Fruit fly (Drosophila melanogaster): ENCODE data around the gene atl.

Gene atl

dm6 chr3R:24662412-24662796 is 36.9 kb downstream of the atl start, which contains the start of gene slo:
slo (plus strand) TSS chr3R:24662491.
- TF ChIP-seq psq (optimal IDR thresholded peaks at IDR 0.05) = no peak
- TF ChIP-seq pan (optimal IDR thresholded peaks at IDR 0.05) = no peak
- no peak for TF ChIP-seq CG8478 (optimal IDR thresholded peaks at IDR 0.05)
- TF ChIP-seq Dll (optimal IDR thresholded peaks at IDR 0.05) = no peak
- no peak for TF ChIP-seq EcR (GFP tag; optimal IDR thresholded peaks at IDR 0.05)
- no peak for TF ChIP-seq usp (GFP tag; optimal IDR thresholded peaks at IDR 0.05)

- TF ChIP-seq EcR (GFP tag; optimal IDR thresholded peaks at IDR 0.05) (no peak), usp (GFP tag; optimal IDR thresholded peaks at IDR 0.05) (no peak), pan (optimal IDR thresholded peaks at IDR 0.05) (no peak), Dll (optimal IDR thresholded peaks at IDR 0.05) (no peak), CG8478 (optimal IDR thresholded peaks at IDR 0.05) (no peak), psq (optimal IDR thresholded peaks at IDR 0.05) (no peak)
Observed at dm6 chr3R:24663044-24663443, 37.6 kb downstream of the atl start.

dm6 chr3R:24667538-24668207 is 42.2 kb downstream of the atl start:
- TF ChIP-seq Dll (optimal IDR thresholded peaks at IDR 0.05) (peak; percentile 68), CG8478 (optimal IDR thresholded peaks at IDR 0.05) (no peak)

dm6 chr3R:24671662-24672061 is 46.2 kb downstream of the atl start:
- TF ChIP-seq psq (optimal IDR thresholded peaks at IDR 0.05) (no peak), pan (optimal IDR thresholded peaks at IDR 0.05) (no peak), Dll (optimal IDR thresholded peaks at IDR 0.05) (no peak), CG8478 (optimal IDR thresholded peaks at IDR 0.05) (no peak), EcR (GFP tag; optimal IDR thresholded peaks at IDR 0.05) (no peak), usp (GFP tag; optimal IDR thresholded peaks at IDR 0.05) (no peak)

All from whole organism.